Fruit fly (Drosophila melanogaster) whole organism, embryonic: ENCODE measurements around the gene CG5050.

Experiments used
- Ada2b ChIP-seq: fragments of 200-800 bp; sonication (Bioruptor generic); IDR thresholded peaks from 2 replicates; pipeline ENCODE4 v1.3.6; 2022; ENCODE audit warnings: missing biosample characterization, missing genetic modification characterization
- CG10321 ChIP-seq: fragments of 200-800 bp; sonication (Bioruptor generic); IDR thresholded peaks from 2 replicates; pipeline ENCODE4 v1.3.6; 2022; ENCODE audit warnings: missing biosample characterization, missing genetic modification characterization
- CG13424 ChIP-seq: fragments of 200-800 bp; sonication (Bioruptor generic); optimal IDR thresholded peaks from 2 replicates; lab custom pipeline; 2019; ENCODE audit warnings: missing biosample characterization, mild to moderate bottlenecking, missing genetic modification characterization, moderate library complexity
- CG14441 ChIP-seq: fragments of 200-800 bp; sonication (Bioruptor generic); IDR thresholded peaks from 2 replicates; pipeline ENCODE4 v1.3.6; 2022; ENCODE audit warnings: missing biosample characterization, missing genetic modification characterization
- CG15601 ChIP-seq: fragments of 200-800 bp; sonication (Bioruptor generic); optimal IDR thresholded peaks from 3 replicates; lab custom pipeline; 2019; ENCODE audit warnings: missing biosample characterization, mild to moderate bottlenecking, missing genetic modification characterization, moderate library complexity
- CG1602 ChIP-seq: fragments of 200-800 bp; sonication (Bioruptor generic); optimal IDR thresholded peaks from 3 replicates; lab custom pipeline; 2016; ENCODE audit warnings: missing biosample characterization, missing genetic modification characterization
- CG2202 ChIP-seq: fragments of 200-800 bp; sonication (Bioruptor generic); optimal IDR thresholded peaks from 2 replicates; lab custom pipeline; 2018; ENCODE audit warnings: missing biosample characterization, mild to moderate bottlenecking, missing genetic modification characterization
- CG31224 ChIP-seq: fragments of 200-800 bp; sonication (Bioruptor generic); IDR thresholded peaks from 2 replicates; pipeline ENCODE4 v1.3.6; 2022; ENCODE audit warnings: missing biosample characterization, missing genetic modification characterization
- CG6813 ChIP-seq: fragments of 200-800 bp; sonication (Bioruptor generic); optimal IDR thresholded peaks from 2 replicates; lab custom pipeline; 2017; ENCODE audit warnings: missing biosample characterization, missing genetic modification characterization, mild to moderate bottlenecking, moderate library complexity, missing genetic modification reagents
- CG7271 ChIP-seq: fragments of 200-800 bp; sonication (Bioruptor generic); optimal IDR thresholded peaks from 2 replicates; lab custom pipeline; 2018; ENCODE audit warnings: missing biosample characterization, mild to moderate bottlenecking, missing genetic modification characterization, moderate library complexity
- CG7372 ChIP-seq: fragments of 200-800 bp; sonication (Bioruptor generic); IDR thresholded peaks from 2 replicates; pipeline ENCODE4 v1.3.6; 2022; ENCODE audit warnings: missing biosample characterization, missing genetic modification characterization
- CG7556 ChIP-seq: fragments of 200-800 bp; sonication (Bioruptor generic); optimal IDR thresholded peaks from 2 replicates; lab custom pipeline; 2017; ENCODE audit warnings: missing biosample characterization, mild to moderate bottlenecking, missing genetic modification characterization
- CG8089 ChIP-seq: fragments of 200-800 bp; sonication (Bioruptor generic); optimal IDR thresholded peaks from 3 replicates; lab custom pipeline; 2016; ENCODE audit warnings: missing biosample characterization, missing genetic modification characterization
- CG8290 ChIP-seq, 3 experiments: fragments of 200-800 bp; sonication (Bioruptor generic); optimal IDR thresholded peaks; 2 replicates each; lab custom pipeline; 2016 to 2019; ENCODE audit warnings: missing biosample characterization in 3 of 3, missing genetic modification characterization in 3 of 3, mild to moderate bottlenecking in 2 of 3, moderate library complexity in 1 of 3
- CG8359 ChIP-seq: fragments of 200-800 bp; sonication (Bioruptor generic); optimal IDR thresholded peaks from 2 replicates; lab custom pipeline; 2017; ENCODE audit warnings: missing biosample characterization, mild to moderate bottlenecking, missing genetic modification characterization, borderline replicate concordance
- CG9932 ChIP-seq: fragments of 200-800 bp; sonication (Bioruptor generic); IDR thresholded peaks from 2 replicates; pipeline ENCODE4 v1.3.6; 2022; ENCODE audit warnings: missing biosample characterization, missing genetic modification characterization
- CoRest ChIP-seq: fragments of 200-800 bp; sonication (Bioruptor generic); optimal IDR thresholded peaks from 3 replicates; lab custom pipeline; 2018; ENCODE audit warnings: missing biosample characterization, mild to moderate bottlenecking, missing genetic modification characterization, moderate library complexity
- CrebB ChIP-seq: fragments of 200-800 bp; sonication (Bioruptor generic); optimal IDR thresholded peaks from 3 replicates; lab custom pipeline; 2018; ENCODE audit warnings: missing biosample characterization, mild to moderate bottlenecking, missing genetic modification characterization
- Dad ChIP-seq: fragments of 200-800 bp; sonication (Bioruptor generic); optimal IDR thresholded peaks from 3 replicates; lab custom pipeline; 2016; ENCODE audit warnings: missing biosample characterization, missing genetic modification characterization
- Dfd ChIP-seq, 2 experiments: fragments of >200 bp; optimal IDR thresholded peaks; 2 replicates each; lab custom pipeline; 2017; ENCODE audit warnings: missing biosample characterization in 2 of 2, missing genetic modification characterization in 2 of 2
- Hmr ChIP-seq: fragments of 200-800 bp; sonication (Bioruptor generic); optimal IDR thresholded peaks from 3 replicates; lab custom pipeline; 2017; ENCODE audit warnings: mild to moderate bottlenecking, missing biosample characterization, missing genetic modification reagents, missing genetic modification characterization
- Hr3 ChIP-seq: fragments of 200-800 bp; sonication (Bioruptor generic); optimal IDR thresholded peaks from 3 replicates; lab custom pipeline; 2016; ENCODE audit warnings: missing biosample characterization, missing genetic modification characterization
- Hr39 ChIP-seq: fragments of >200 bp; optimal IDR thresholded peaks from 2 replicates; lab custom pipeline; 2017
- Hr51 ChIP-seq, 2 experiments: fragments of 200-800 bp; sonication (Bioruptor generic); optimal IDR thresholded peaks; 2 replicates in 1 of 2; 3 replicates in 1 of 2; lab custom pipeline; 2016 to 2018; ENCODE audit warnings: missing biosample characterization in 2 of 2, missing genetic modification characterization in 2 of 2, mild to moderate bottlenecking in 1 of 2, moderate library complexity in 1 of 2
- Hr78 ChIP-seq, 2 experiments: fragments of 200-800 bp in 1 of 2; fragments of >200 bp in 1 of 2; sonication (Bioruptor generic) in 1 of 2; optimal IDR thresholded peaks; 2 replicates each; lab custom pipeline; 2017 to 2019; ENCODE audit warnings: missing biosample characterization in 2 of 2, missing genetic modification characterization in 2 of 2, mild to moderate bottlenecking in 1 of 2, moderate library complexity in 1 of 2
- MBD-R2 ChIP-seq: fragments of 200-800 bp; sonication (Bioruptor generic); IDR thresholded peaks from 2 replicates; pipeline ENCODE4 v1.3.6; 2022; ENCODE audit warnings: missing biosample characterization, missing genetic modification characterization
- Opbp ChIP-seq: fragments of 200-800 bp; sonication (Bioruptor generic); IDR thresholded peaks from 3 replicates; pipeline ENCODE4 v1.3.6; 2022; ENCODE audit warnings: missing biosample characterization, missing genetic modification characterization; ENCODE audit not compliant: partially characterized antibody
- Scr ChIP-seq: fragments of 200-800 bp; sonication (Bioruptor generic); IDR thresholded peaks from 2 replicates; pipeline ENCODE4 v1.3.6; 2022; ENCODE audit warnings: missing biosample characterization, missing genetic modification characterization; ENCODE audit not compliant: partially characterized antibody
- Six4 ChIP-seq: fragments of 200-800 bp; sonication (Bioruptor generic); optimal IDR thresholded peaks from 2 replicates; lab custom pipeline; 2016; ENCODE audit warnings: missing biosample characterization, missing genetic modification characterization
- Spps ChIP-seq: fragments of 200-800 bp; sonication (Bioruptor generic); optimal IDR thresholded peaks from 2 replicates; lab custom pipeline; 2018; ENCODE audit warnings: missing biosample characterization, mild to moderate bottlenecking, missing genetic modification characterization
- amos ChIP-seq: fragments of 200-800 bp; sonication (Bioruptor generic); IDR thresholded peaks from 2 replicates; pipeline ENCODE4 v1.3.6; 2022; ENCODE audit warnings: missing biosample characterization, missing genetic modification characterization; ENCODE audit not compliant: partially characterized antibody
- ap ChIP-seq: fragments of 200-800 bp; sonication (Bioruptor generic); IDR thresholded peaks from 2 replicates; pipeline ENCODE4 v1.3.6; 2022; ENCODE audit warnings: missing biosample characterization, missing genetic modification characterization
- bbx ChIP-seq: fragments of 200-800 bp; sonication (Bioruptor generic); IDR thresholded peaks from 2 replicates; pipeline ENCODE4 v1.3.6; 2022; ENCODE audit warnings: missing biosample characterization, missing genetic modification characterization; ENCODE audit not compliant: partially characterized antibody
- br ChIP-seq: fragments of >200 bp; optimal IDR thresholded peaks from 2 replicates; lab custom pipeline; 2017
- chif ChIP-seq, 2 experiments: fragments of 200-800 bp; sonication (Bioruptor generic); optimal IDR thresholded peaks; 3 replicates each; lab custom pipeline; 2016; ENCODE audit warnings: missing biosample characterization in 2 of 2, missing genetic modification characterization in 2 of 2
- dmrt11E ChIP-seq: fragments of 200-800 bp; sonication (Bioruptor generic); optimal IDR thresholded peaks from 3 replicates; lab custom pipeline; 2018; ENCODE audit warnings: missing biosample characterization, mild to moderate bottlenecking, missing genetic modification characterization, moderate library complexity
- gce ChIP-seq: fragments of 200-800 bp; sonication (Bioruptor generic); IDR thresholded peaks from 3 replicates; pipeline ENCODE4 v1.3.6; 2022; ENCODE audit warnings: missing biosample characterization, missing genetic modification characterization
- grau ChIP-seq: fragments of 200-800 bp; optimal IDR thresholded peaks from 3 replicates; lab custom pipeline; 2019; ENCODE audit warnings: missing biosample characterization, mild to moderate bottlenecking, missing genetic modification characterization, moderate library complexity
- inv ChIP-seq: fragments of 200-800 bp; sonication (Bioruptor generic); IDR thresholded peaks from 2 replicates; pipeline ENCODE4 v1.3.6; 2022; ENCODE audit warnings: missing biosample characterization, missing genetic modification characterization; ENCODE audit not compliant: partially characterized antibody
- lola ChIP-seq, 3 experiments: fragments of >200 bp in 2 of 3; fragments of 200-800 bp in 1 of 3; sonication (Bioruptor generic) in 1 of 3; optimal IDR thresholded peaks; 2 replicates each; lab custom pipeline; 2017 to 2019; ENCODE audit warnings: missing biosample characterization in 3 of 3, missing genetic modification characterization in 3 of 3, mild to moderate bottlenecking in 1 of 3, moderate library complexity in 1 of 3
- lov ChIP-seq, 2 experiments: fragments of 200-800 bp in 1 of 2; fragments of >200 bp in 1 of 2; sonication (Bioruptor generic) in 1 of 2; IDR thresholded peaks in 1 of 2; optimal IDR thresholded peaks in 1 of 2; 2 replicates in 1 of 2; 3 replicates in 1 of 2; pipeline versions ENCODE4 v1.3.6 to Lab custom; 2017 to 2022; ENCODE audit warnings: missing biosample characterization in 1 of 2, missing genetic modification characterization in 1 of 2
- nmo ChIP-seq: fragments of 200-800 bp; sonication (Bioruptor generic); optimal IDR thresholded peaks from 2 replicates; lab custom pipeline; 2018; ENCODE audit warnings: missing biosample characterization, mild to moderate bottlenecking, missing genetic modification characterization, moderate library complexity
- pan ChIP-seq, 4 experiments: fragments of >200 bp in 3 of 4; fragments of 200-800 bp in 1 of 4; sonication (Bioruptor generic) in 1 of 4; optimal IDR thresholded peaks in 3 of 4; IDR thresholded peaks in 1 of 4; 2 replicates each; pipeline versions ENCODE4 v1.3.6 to Lab custom; 2017 to 2022; ENCODE audit warnings: missing biosample characterization in 2 of 4, missing genetic modification characterization in 2 of 4, mixed read lengths in 1 of 4
- phol ChIP-seq: fragments of 200-800 bp; sonication (Bioruptor generic); optimal IDR thresholded peaks from 3 replicates; lab custom pipeline; 2018; ENCODE audit warnings: missing biosample characterization, mild to moderate bottlenecking, missing genetic modification characterization, moderate library complexity
- pnt ChIP-seq: fragments of 200-800 bp; sonication (Bioruptor generic); optimal IDR thresholded peaks from 3 replicates; lab custom pipeline; 2016; ENCODE audit warnings: missing biosample characterization, missing genetic modification characterization
- sens ChIP-seq: fragments of 200-800 bp; sonication (Bioruptor generic); peaks from one replicate; lab custom pipeline; 2016; ENCODE audit warnings: missing biosample characterization, missing genetic modification characterization
- sna ChIP-seq: fragments of 200-800 bp; sonication (Bioruptor generic); IDR thresholded peaks from 2 replicates; pipeline ENCODE4 v1.3.6; 2022; ENCODE audit warnings: missing biosample characterization, missing genetic modification characterization; ENCODE audit not compliant: partially characterized antibody
- stc ChIP-seq: fragments of 200-800 bp; sonication (Bioruptor generic); IDR thresholded peaks from 2 replicates; pipeline ENCODE4 v1.3.6; 2022; ENCODE audit warnings: missing biosample characterization, missing genetic modification characterization
- tna ChIP-seq: fragments of 200-800 bp; sonication (Bioruptor generic); IDR thresholded peaks from 2 replicates; pipeline ENCODE4 v1.3.6; 2022; ENCODE audit warnings: missing biosample characterization, missing genetic modification characterization; ENCODE audit not compliant: partially characterized antibody

CG5050 gene

DNA sequence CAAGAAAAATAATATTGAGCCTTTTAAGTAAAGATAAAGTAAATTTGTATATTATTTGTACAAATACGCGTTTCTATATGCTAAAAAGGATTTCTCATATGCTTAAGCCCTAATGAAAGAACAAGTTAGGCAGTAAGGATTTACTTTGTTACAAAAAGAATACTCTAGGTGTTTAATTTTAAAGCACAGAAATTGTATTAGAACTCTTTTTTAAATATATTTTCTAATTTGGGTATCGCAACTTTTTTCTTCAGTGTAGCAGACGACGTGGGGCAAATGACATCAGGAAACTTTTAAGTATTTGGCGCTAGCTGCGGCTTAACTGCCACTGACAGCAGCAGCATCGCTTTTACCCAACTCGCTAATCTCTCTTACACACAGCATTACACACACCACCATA is 30.6 kb upstream of the CG5050 start (continued):
- TF ChIP-seq CG13424 (tag; lab: Kevin White, UChicago): peak; percentile 14
- TF ChIP-seq bbx (GFP tag; lab: Robert Waterston, UW): no peak
- TF ChIP-seq phol (tag; lab: Kevin White, UChicago): no peak
- TF ChIP-seq gce (GFP tag; lab: Robert Waterston, UW): no peak
- peak; percentile 57 for TF ChIP-seq sens
- no peak for TF ChIP-seq CG7372
- no peak for TF ChIP-seq Hr3 (GFP tag; lab: Kevin White, UChicago)
- no peak for TF ChIP-seq Scr (GFP tag; lab: Robert Waterston, UW)
- no peak for TF ChIP-seq CrebB (tag; lab: Kevin White, UChicago)
- no peak for TF ChIP-seq amos (GFP tag; lab: Robert Waterston, UW)
- TF ChIP-seq br: no peak
- TF ChIP-seq nmo (GFP tag; lab: Kevin White, UChicago): no peak
- TF ChIP-seq CG7271 (tag; lab: Kevin White, UChicago): no peak
- TF ChIP-seq dmrt11E (tag; lab: Kevin White, UChicago): no peak
- no peak for TF ChIP-seq inv
- no peak for TF ChIP-seq CG15601 (tag; lab: Kevin White, UChicago)
- no peak for TF ChIP-seq Dfd (GFP tag; optimal IDR thresholded peaks at IDR 0.05; lab: Kevin White, UChicago)
- peak; percentile 6 for TF ChIP-seq CG7556
- no peak for TF ChIP-seq Hr78 (GFP tag; optimal IDR thresholded peaks at IDR 0.05; lab: Kevin White, UChicago)
- no peak for TF ChIP-seq CG6813
- TF ChIP-seq CG9932 (GFP tag; lab: Robert Waterston, UW): no peak
- peak; percentile 12; the same call in 1 of the 2 replicates for TF ChIP-seq Ada2b (GFP tag; lab: Robert Waterston, UW)
- no peak for TF ChIP-seq CG8089 (GFP tag; lab: Kevin White, UChicago)
- no peak for TF ChIP-seq sna (GFP tag; lab: Robert Waterston, UW)
- TF ChIP-seq grau (tag; lab: Kevin White, UChicago): peak; percentile 27
- TF ChIP-seq MBD-R2 (GFP tag; lab: Robert Waterston, UW): no peak
- TF ChIP-seq CG2202: no peak
- no peak for TF ChIP-seq lov (optimal IDR thresholded peaks at IDR 0.05; lab: Kevin White, UChicago)
- no peak for TF ChIP-seq lov (GFP tag; IDR thresholded peaks at IDR 0.05; lab: Robert Waterston, UW)
- no peak for TF ChIP-seq CG1602 (GFP tag; lab: Kevin White, UChicago)
- TF ChIP-seq CG8290 (GFP tag; optimal IDR thresholded peaks at IDR 0.05; lab: Kevin White, UChicago): no peak
- TF ChIP-seq CG8290 (tag; optimal IDR thresholded peaks at IDR 0.05; lab: Kevin White, UChicago): no peak
- no peak for TF ChIP-seq lola (GFP tag; optimal IDR thresholded peaks at IDR 0.05; lab: Kevin White, UChicago)
- no peak for TF ChIP-seq stc (GFP tag; lab: Robert Waterston, UW)
- TF ChIP-seq pan (optimal IDR thresholded peaks at IDR 0.05; lab: Kevin White, UChicago): no peak
- no peak for TF ChIP-seq pan (GFP tag; optimal IDR thresholded peaks at IDR 0.05 in 1 of 2, IDR thresholded peaks at IDR 0.05 in 1 of 2)
- no peak for TF ChIP-seq Dad (GFP tag; lab: Kevin White, UChicago)
- no peak for TF ChIP-seq Opbp (GFP tag; lab: Robert Waterston, UW)
- peak in 1 of 2 experiments; percentile 32 for TF ChIP-seq Hr51 (GFP tag; optimal IDR thresholded peaks at IDR 0.05; lab: Kevin White, UChicago)
- no peak for TF ChIP-seq pnt (GFP tag; lab: Kevin White, UChicago)
- no peak for TF ChIP-seq ap (GFP tag; lab: Robert Waterston, UW)
- no peak; the same call in 1 of the 2 replicates for TF ChIP-seq CG14441
- no peak for TF ChIP-seq tna (GFP tag; lab: Robert Waterston, UW)
- TF ChIP-seq chif (GFP tag; optimal IDR thresholded peaks at IDR 0.05; lab: Kevin White, UChicago): no peak
- peak; percentile 28 for TF ChIP-seq Hmr (GFP tag; lab: Kevin White, UChicago)
- TF ChIP-seq Hr39 (lab: Kevin White, UChicago): no peak
- no peak for TF ChIP-seq Spps (tag; lab: Kevin White, UChicago)
- TF ChIP-seq CG8359 (GFP tag; lab: Kevin White, UChicago): no peak
- TF ChIP-seq CG10321 (GFP tag; lab: Robert Waterston, UW): no peak
- no peak for TF ChIP-seq CoRest (tag; lab: Kevin White, UChicago)
- TF ChIP-seq Six4 (GFP tag; lab: Kevin White, UChicago): no peak
- no peak for TF ChIP-seq CG31224
